Worm (Caenorhabditis elegans) whole organism, mixed stage, embryonic: ENCODE measurements around the gene F23A7.8.

Source experiments
- cnd-1 ChIP-seq: fragments of 200-800 bp; sonication (Bioruptor generic); optimal IDR thresholded peaks from 2 replicates; lab custom pipeline; 2018; ENCODE audit warnings: mild to moderate bottlenecking, missing genetic modification characterization, missing compliant biosample characterization
- flh-1 ChIP-seq: fragments of 200-800 bp; sonication (Bioruptor generic); optimal IDR thresholded peaks from 2 replicates; lab custom pipeline; 2018; ENCODE audit warnings: mild to moderate bottlenecking, missing genetic modification characterization, moderate library complexity, missing compliant biosample characterization
- lin-13 ChIP-seq: fragments of 150-350 bp; optimal IDR thresholded peaks from 2 replicates; lab custom pipeline; 2014; ENCODE audit warnings: missing biosample characterization, missing genetic modification characterization
- lsy-2 ChIP-seq: fragments of 150-350 bp; optimal IDR thresholded peaks from 2 replicates; lab custom pipeline; 2014; ENCODE audit warnings: missing biosample characterization, missing genetic modification characterization
- mls-2 ChIP-seq: sonication (generic microtip); optimal IDR thresholded peaks from 2 replicates; lab custom pipeline; 2016; ENCODE audit warnings: mild to moderate bottlenecking, missing genetic modification characterization, moderate library complexity, missing compliant biosample characterization
- nhr-12 ChIP-seq: fragments of 150-350 bp; optimal IDR thresholded peaks from 2 replicates; lab custom pipeline; 2014; ENCODE audit warnings: missing biosample characterization, missing genetic modification characterization
- nhr-237 ChIP-seq: fragments of 150-350 bp; optimal IDR thresholded peaks from 2 replicates; lab custom pipeline; 2014; ENCODE audit warnings: missing biosample characterization, missing genetic modification characterization
- snpc-4 ChIP-seq: fragments of 150-350 bp; optimal IDR thresholded peaks from 2 replicates; lab custom pipeline; 2014; ENCODE audit warnings: missing biosample characterization, missing genetic modification characterization
- sptf-1 ChIP-seq: sonication (generic microtip); optimal IDR thresholded peaks from 2 replicates; lab custom pipeline; 2017; ENCODE audit warnings: mild to moderate bottlenecking, missing genetic modification characterization, moderate library complexity, missing compliant biosample characterization
- zip-8 ChIP-seq: fragments of 150-350 bp; optimal IDR thresholded peaks from 2 replicates; lab custom pipeline; 2014; ENCODE audit warnings: missing biosample characterization, missing genetic modification characterization
- ztf-11 ChIP-seq: fragments of 150-350 bp; optimal IDR thresholded peaks from 2 replicates; lab custom pipeline; 2014; ENCODE audit warnings: missing biosample characterization, missing genetic modification characterization

DNA sequence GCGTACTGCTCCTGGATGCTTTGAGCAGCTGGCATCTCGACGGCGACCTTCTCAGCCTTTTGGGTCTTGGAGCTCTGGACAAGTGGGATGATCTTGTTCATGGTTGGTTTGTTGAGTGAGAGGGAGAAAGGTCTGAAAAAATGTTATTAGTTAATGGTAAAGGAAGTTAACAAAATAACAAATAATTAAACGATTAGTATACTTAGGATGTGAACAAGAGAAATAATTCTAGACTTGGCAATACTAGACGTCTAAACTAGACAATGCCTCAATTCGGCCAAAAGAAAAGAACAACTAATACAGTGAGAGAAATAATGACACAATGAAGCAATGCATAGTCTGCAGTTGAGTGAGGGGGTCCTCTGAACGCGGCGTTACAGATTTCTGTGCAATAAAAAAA is 2.7 kb upstream of the F23A7.8 start, which contains the start of gene R11.4:
- TF ChIP-seq lin-13 (tag; lab: Kevin White, UChicago) (no peak), sptf-1 (tag; lab: Kevin White, UChicago) (no peak), mls-2 (tag; lab: Kevin White, UChicago) (no peak), zip-8 (tag; lab: Kevin White, UChicago) (no peak), nhr-12 (tag; lab: Kevin White, UChicago) (no peak), snpc-4 (no peak), nhr-237 (tag; lab: Kevin White, UChicago) (no peak), flh-1 (GFP tag; lab: Kevin White, UChicago) (no peak), cnd-1 (tag; lab: Kevin White, UChicago) (no peak), lsy-2 (tag; lab: Kevin White, UChicago) (no peak), ztf-11 (tag; lab: Kevin White, UChicago) (no peak)
